Worm (Caenorhabditis elegans) whole organism, young adult: Measurements from ENCODE around the gene mdt-10.

Source experiments
- B0336.3 ChIP-seq: fragments of 200-800 bp; sonication (Bioruptor generic); IDR thresholded peaks from 2 replicates; pipeline ENCODE4 v1.3.6; 2022; ENCODE audit warnings: missing genetic modification characterization, missing compliant biosample characterization
- K11D2.4 ChIP-seq: fragments of 200-800 bp; sonication (Bioruptor generic); IDR thresholded peaks from 2 replicates; pipeline ENCODE4 v1.3.6; 2022; ENCODE audit warnings: missing genetic modification reagents, missing genetic modification characterization, missing compliant biosample characterization
- ama-1 ChIP-seq, 3 experiments: fragments of 150-350 bp in 1 of 3; sonication (generic microtip) in 2 of 3; optimal IDR thresholded peaks; 2 replicates each; lab custom pipeline; 2014 to 2018; ENCODE audit warnings: missing biosample characterization in 2 of 3, missing genetic modification characterization in 2 of 3, missing genetic modification reagents in 2 of 3
- aptf-2 ChIP-seq: fragments of 200-800 bp; sonication (Bioruptor generic); conservative IDR thresholded peaks from 2 replicates; pipeline ENCODE4 v1.3.6; 2022; ENCODE audit warnings: missing genetic modification reagents, missing genetic modification characterization, missing compliant biosample characterization
- bed-1 ChIP-seq: fragments of 200-800 bp; sonication (Bioruptor generic); IDR thresholded peaks from 2 replicates; pipeline ENCODE4 v1.3.6; 2022; ENCODE audit warnings: missing genetic modification reagents, missing genetic modification characterization, missing compliant biosample characterization
- madf-8 ChIP-seq: fragments of 200-800 bp; sonication (Bioruptor generic); conservative IDR thresholded peaks from 2 replicates; pipeline ENCODE4 v1.3.6; 2022; ENCODE audit warnings: missing genetic modification reagents, missing genetic modification characterization, missing compliant biosample characterization
- mes-4 ChIP-seq: sonication (generic microtip); optimal IDR thresholded peaks from 2 replicates; lab custom pipeline; 2016; ENCODE audit warnings: missing genotype, missing genetic modification characterization, missing compliant biosample characterization
- unc-62 ChIP-seq: fragments of 150-350 bp; optimal IDR thresholded peaks from 2 replicates; lab custom pipeline; 2014; ENCODE audit warnings: missing biosample characterization, missing genetic modification reagents, missing genetic modification characterization
- ztf-26 ChIP-seq: sonication (generic microtip); optimal IDR thresholded peaks from 2 replicates; lab custom pipeline; 2017; ENCODE audit warnings: missing genetic modification characterization, missing compliant biosample characterization

ce11 chrII:7832054-7832453, 22.8 kb downstream of the mdt-10 start, which contains the start of gene T09A5.14:
- TF ChIP-seq bed-1 (GFP tag; lab: Robert Waterston, UW) (no peak), madf-8 (GFP tag; lab: Robert Waterston, UW) (no peak), ama-1 (optimal IDR thresholded peaks at IDR 0.05; lab: Kevin White, UChicago) (no peak), ama-1 (GFP tag; optimal IDR thresholded peaks at IDR 0.05; lab: Kevin White, UChicago) (no peak), unc-62 (GFP tag; lab: Kevin White, UChicago) (no peak), ztf-26 (tag; lab: Kevin White, UChicago) (no peak), mes-4 (tag; lab: Kevin White, UChicago) (no peak), B0336.3 (GFP tag; lab: Robert Waterston, UW) (no peak), K11D2.4 (GFP tag; lab: Robert Waterston, UW) (no peak), aptf-2 (no peak)
